Fruit fly (Drosophila melanogaster) whole organism, embryonic: ENCODE data around the gene stwl.
A peak's percentile ranks its signal among the peaks of the same experiment; 100 is the strongest.

Source experiments
- CG11695 ChIP-seq: fragments of 200-800 bp; sonication (Bioruptor generic); IDR thresholded peaks from 3 replicates; pipeline ENCODE4 v1.3.6; 2022; ENCODE audit warnings: missing biosample characterization, missing genetic modification characterization
- CG12219 ChIP-seq: fragments of 200-800 bp; sonication (Bioruptor generic); optimal IDR thresholded peaks from 3 replicates; lab custom pipeline; 2018; ENCODE audit warnings: missing biosample characterization, mild to moderate bottlenecking, missing genetic modification characterization
- CG12236 ChIP-seq: fragments of 200-800 bp; sonication (Bioruptor generic); optimal IDR thresholded peaks from 2 replicates; lab custom pipeline; 2016; ENCODE audit warnings: missing biosample characterization, missing genetic modification characterization
- CG13287 ChIP-seq: fragments of 200-800 bp; sonication (Bioruptor generic); IDR thresholded peaks from 2 replicates; pipeline ENCODE4 v1.3.6; 2022; ENCODE audit warnings: missing biosample characterization, missing genetic modification characterization; ENCODE audit not compliant: partially characterized antibody
- CG14965 ChIP-seq: fragments of 200-800 bp; sonication (Bioruptor generic); optimal IDR thresholded peaks from 2 replicates; lab custom pipeline; 2016; ENCODE audit warnings: missing biosample characterization, missing genetic modification characterization, borderline replicate concordance
- CG15269 ChIP-seq: fragments of 200-800 bp; sonication (Bioruptor generic); optimal IDR thresholded peaks from 2 replicates; lab custom pipeline; 2018; ENCODE audit warnings: missing biosample characterization, mild to moderate bottlenecking, missing genetic modification characterization, moderate library complexity
- CG1603 ChIP-seq: fragments of 200-800 bp; sonication (Bioruptor generic); optimal IDR thresholded peaks from 2 replicates; lab custom pipeline; 2019; ENCODE audit warnings: missing biosample characterization, mild to moderate bottlenecking, missing genetic modification characterization, moderate library complexity
- CG2712 ChIP-seq: fragments of 200-800 bp; optimal IDR thresholded peaks from 3 replicates; lab custom pipeline; 2019; ENCODE audit warnings: missing biosample characterization, mild to moderate bottlenecking, missing genetic modification characterization, moderate library complexity
- CG31441 ChIP-seq: fragments of 200-800 bp; sonication (Bioruptor generic); IDR thresholded peaks from 2 replicates; pipeline ENCODE4 v1.3.6; 2022; ENCODE audit warnings: missing biosample characterization, missing genetic modification characterization
- CG3163 ChIP-seq: fragments of 200-800 bp; sonication (Bioruptor generic); optimal IDR thresholded peaks from 3 replicates; lab custom pipeline; 2016; ENCODE audit warnings: missing biosample characterization, missing genetic modification characterization
- CG42726 ChIP-seq: fragments of 200-800 bp; sonication (Bioruptor generic); IDR thresholded peaks from 2 replicates; pipeline ENCODE4 v1.3.6; 2022; ENCODE audit warnings: missing biosample characterization, missing genetic modification characterization; ENCODE audit not compliant: partially characterized antibody
- CG4424 ChIP-seq: fragments of 200-800 bp; sonication (Bioruptor generic); optimal IDR thresholded peaks from 3 replicates; lab custom pipeline; 2016; ENCODE audit warnings: missing biosample characterization, missing genetic modification characterization
- CG6765 ChIP-seq: fragments of 200-800 bp; sonication (Bioruptor generic); optimal IDR thresholded peaks from 3 replicates; lab custom pipeline; 2017; ENCODE audit warnings: missing biosample characterization, mild to moderate bottlenecking, missing genetic modification characterization
- CG7271 ChIP-seq: fragments of 200-800 bp; sonication (Bioruptor generic); optimal IDR thresholded peaks from 2 replicates; lab custom pipeline; 2018; ENCODE audit warnings: missing biosample characterization, mild to moderate bottlenecking, missing genetic modification characterization, moderate library complexity
- CG7556 ChIP-seq: fragments of 200-800 bp; sonication (Bioruptor generic); optimal IDR thresholded peaks from 2 replicates; lab custom pipeline; 2017; ENCODE audit warnings: missing biosample characterization, mild to moderate bottlenecking, missing genetic modification characterization
- CG7786 ChIP-seq: fragments of 200-800 bp; sonication (Bioruptor generic); optimal IDR thresholded peaks from 2 replicates; lab custom pipeline; 2016; ENCODE audit warnings: missing biosample characterization, missing genetic modification characterization
- CTCF ChIP-seq: fragments of 200-800 bp; sonication (Bioruptor generic); optimal IDR thresholded peaks from 2 replicates; lab custom pipeline; 2017; ENCODE audit warnings: missing biosample characterization, mild to moderate bottlenecking, missing genetic modification characterization, moderate library complexity
- Doc3 ChIP-seq: fragments of 200-800 bp; sonication (Bioruptor generic); IDR thresholded peaks from 3 replicates; pipeline ENCODE4 v1.3.6; 2022; ENCODE audit warnings: missing biosample characterization, missing genetic modification characterization; ENCODE audit not compliant: partially characterized antibody
- Ets65A ChIP-seq: fragments of 200-800 bp; sonication (Bioruptor generic); peaks from one replicate; lab custom pipeline; 2016; ENCODE audit warnings: missing biosample characterization, missing genetic modification characterization
- Fer1 ChIP-seq: fragments of 200-800 bp; sonication (Bioruptor generic); optimal IDR thresholded peaks from 2 replicates; lab custom pipeline; 2017; ENCODE audit warnings: missing biosample characterization, mild to moderate bottlenecking, missing genetic modification characterization
- Hsf ChIP-seq: fragments of 200-800 bp; sonication (Bioruptor generic); optimal IDR thresholded peaks from 3 replicates; lab custom pipeline; 2016; ENCODE audit warnings: missing biosample characterization, missing genetic modification characterization
- Kr ChIP-seq: fragments of 200-800 bp; sonication (Bioruptor generic); optimal IDR thresholded peaks from 2 replicates; lab custom pipeline; 2017; ENCODE audit warnings: missing biosample characterization, mild to moderate bottlenecking, missing genetic modification characterization
- Lhr ChIP-seq: fragments of 200-800 bp; sonication (Bioruptor generic); optimal IDR thresholded peaks from 3 replicates; lab custom pipeline; 2017; ENCODE audit warnings: mild to moderate bottlenecking, missing biosample characterization, missing genetic modification reagents, missing genetic modification characterization
- Meics ChIP-seq: fragments of 200-800 bp; sonication (Bioruptor generic); optimal IDR thresholded peaks from 2 replicates; lab custom pipeline; 2017; ENCODE audit warnings: missing biosample characterization, mild to moderate bottlenecking, missing genetic modification characterization
- Mes4 ChIP-seq: fragments of 200-800 bp; sonication (Bioruptor generic); optimal IDR thresholded peaks from 2 replicates; lab custom pipeline; 2016; ENCODE audit warnings: missing biosample characterization, missing genetic modification characterization
- Oli ChIP-seq: fragments of 200-800 bp; sonication (Bioruptor generic); optimal IDR thresholded peaks from 2 replicates; lab custom pipeline; 2018; ENCODE audit warnings: missing biosample characterization, mild to moderate bottlenecking, missing genetic modification characterization, moderate library complexity
- Pdp1 ChIP-seq, 2 experiments: fragments of 200-800 bp; sonication (Bioruptor generic); optimal IDR thresholded peaks; 3 replicates each; lab custom pipeline; 2016; ENCODE audit warnings: missing biosample characterization in 2 of 2, missing genetic modification characterization in 2 of 2, mild to moderate bottlenecking in 1 of 2, moderate library complexity in 1 of 2
- Six4 ChIP-seq: fragments of 200-800 bp; sonication (Bioruptor generic); optimal IDR thresholded peaks from 2 replicates; lab custom pipeline; 2016; ENCODE audit warnings: missing biosample characterization, missing genetic modification characterization
- Spps ChIP-seq: fragments of 200-800 bp; sonication (Bioruptor generic); optimal IDR thresholded peaks from 2 replicates; lab custom pipeline; 2018; ENCODE audit warnings: missing biosample characterization, mild to moderate bottlenecking, missing genetic modification characterization
- Ssrp ChIP-seq: fragments of 200-800 bp; sonication (Bioruptor generic); optimal IDR thresholded peaks from 2 replicates; lab custom pipeline; 2018; ENCODE audit warnings: missing biosample characterization, mild to moderate bottlenecking, missing genetic modification characterization, moderate library complexity
- Xrp1 ChIP-seq: fragments of 200-800 bp; sonication (Bioruptor generic); IDR thresholded peaks from 2 replicates; pipeline ENCODE4 v1.3.6; 2022; ENCODE audit warnings: missing biosample characterization, missing genetic modification characterization
- ara ChIP-seq: fragments of 200-800 bp; sonication (Bioruptor generic); IDR thresholded peaks from 2 replicates; pipeline ENCODE4 v1.3.6; 2022; ENCODE audit warnings: missing biosample characterization, missing genetic modification characterization
- corto ChIP-seq: fragments of 200-800 bp; sonication (Bioruptor generic); optimal IDR thresholded peaks from 2 replicates; lab custom pipeline; 2016; ENCODE audit warnings: missing biosample characterization, mild to moderate bottlenecking, missing genetic modification characterization, moderate library complexity
- dm ChIP-seq: fragments of 200-800 bp; sonication (Bioruptor generic); optimal IDR thresholded peaks from 3 replicates; lab custom pipeline; 2016; ENCODE audit warnings: missing biosample characterization, missing genetic modification characterization
- grn ChIP-seq: fragments of 200-800 bp; sonication (Bioruptor generic); optimal IDR thresholded peaks from 3 replicates; lab custom pipeline; 2017; ENCODE audit warnings: missing biosample characterization, missing genetic modification characterization
- jing ChIP-seq: fragments of 200-800 bp; sonication (Bioruptor generic); optimal IDR thresholded peaks from 2 replicates; lab custom pipeline; 2018; ENCODE audit warnings: missing biosample characterization, mild to moderate bottlenecking, missing genetic modification characterization
- kni ChIP-seq: fragments of 200-800 bp; sonication (Bioruptor generic); optimal IDR thresholded peaks from 3 replicates; lab custom pipeline; 2017; ENCODE audit warnings: mild to moderate bottlenecking, missing biosample characterization, missing genetic modification reagents, missing genetic modification characterization
- nmo ChIP-seq: fragments of 200-800 bp; sonication (Bioruptor generic); optimal IDR thresholded peaks from 2 replicates; lab custom pipeline; 2018; ENCODE audit warnings: missing biosample characterization, mild to moderate bottlenecking, missing genetic modification characterization, moderate library complexity
- nom ChIP-seq: fragments of 200-800 bp; sonication (Bioruptor generic); optimal IDR thresholded peaks from 2 replicates; lab custom pipeline; 2017; ENCODE audit warnings: missing biosample characterization, missing genetic modification characterization, mild to moderate bottlenecking, moderate library complexity, missing genetic modification reagents
- pfk ChIP-seq: fragments of 200-800 bp; sonication (Bioruptor generic); optimal IDR thresholded peaks from 2 replicates; lab custom pipeline; 2018; ENCODE audit warnings: missing biosample characterization, mild to moderate bottlenecking, missing genetic modification characterization, moderate library complexity
- pzg ChIP-seq: fragments of 200-800 bp; sonication (Bioruptor generic); optimal IDR thresholded peaks from 3 replicates; lab custom pipeline; 2018; ENCODE audit warnings: missing biosample characterization, mild to moderate bottlenecking, missing genetic modification characterization, moderate library complexity
- slp2 ChIP-seq: fragments of 200-800 bp; sonication (Bioruptor generic); optimal IDR thresholded peaks from 2 replicates; lab custom pipeline; 2016; ENCODE audit warnings: missing biosample characterization, missing genetic modification characterization
- sqz ChIP-seq: fragments of 200-800 bp; sonication (Bioruptor generic); optimal IDR thresholded peaks from 3 replicates; lab custom pipeline; 2018; ENCODE audit warnings: missing biosample characterization, mild to moderate bottlenecking, missing genetic modification characterization
- stwl ChIP-seq: fragments of 200-800 bp; sonication (Bioruptor generic); optimal IDR thresholded peaks from 3 replicates; lab custom pipeline; 2018; ENCODE audit warnings: missing biosample characterization, mild to moderate bottlenecking, missing genetic modification characterization, moderate library complexity
- tio ChIP-seq: fragments of 200-800 bp; sonication (Bioruptor generic); optimal IDR thresholded peaks from 2 replicates; lab custom pipeline; 2017; ENCODE audit warnings: missing biosample characterization, missing genetic modification characterization, inconsistent platforms
- tll ChIP-seq, 2 experiments: fragments of 200-800 bp in 1 of 2; fragments of >200 bp in 1 of 2; sonication (Bioruptor generic) in 1 of 2; optimal IDR thresholded peaks; 2 replicates each; lab custom pipeline; 2017 to 2019; ENCODE audit warnings: missing biosample characterization in 2 of 2, missing genetic modification characterization in 2 of 2, mild to moderate bottlenecking in 1 of 2, moderate library complexity in 1 of 2
- wek ChIP-seq: fragments of 200-800 bp; sonication (Bioruptor generic); optimal IDR thresholded peaks from 3 replicates; lab custom pipeline; 2018; ENCODE audit warnings: missing biosample characterization, mild to moderate bottlenecking, missing genetic modification characterization, moderate library complexity
- wor ChIP-seq: fragments of 200-800 bp; sonication (Bioruptor generic); IDR thresholded peaks from 2 replicates; pipeline ENCODE4 v1.3.6; 2022; ENCODE audit warnings: missing biosample characterization, missing genetic modification characterization

stwl gene

dm6 chr3L:14366124-14366523, 43.6 kb downstream of the stwl start (continued):
- no peak for TF ChIP-seq Doc3 (GFP tag; lab: Robert Waterston, UW)
- TF ChIP-seq Lhr, result peak; percentile 60
- TF ChIP-seq sqz (GFP tag; lab: Kevin White, UChicago), result peak; percentile 83

dm6 chr3L:14365440-14365839, 44.3 kb downstream of the stwl start:
- TF ChIP-seq CG3163 (no peak), Hsf (GFP tag; lab: Kevin White, UChicago) (no peak), tll (GFP tag; optimal IDR thresholded peaks at IDR 0.05; lab: Kevin White, UChicago) (no peak), stwl (tag; lab: Kevin White, UChicago) (peak; percentile 7), CTCF (peak; percentile 83), Ets65A (peak; percentile 45)

- no peak for TF ChIP-seq CG12219 (GFP tag; lab: Kevin White, UChicago)
- TF ChIP-seq CG7271, result no peak
- no peak for TF ChIP-seq CG6765 (GFP tag; lab: Kevin White, UChicago)
- TF ChIP-seq Oli (tag; lab: Kevin White, UChicago), result peak; percentile 45
- TF ChIP-seq CG2712 (tag; lab: Kevin White, UChicago), result peak; percentile 73
- TF ChIP-seq CG14965 (GFP tag; lab: Kevin White, UChicago), result no peak
- TF ChIP-seq slp2, result peak; percentile 21
- no peak for TF ChIP-seq wor (GFP tag; lab: Robert Waterston, UW)
- TF ChIP-seq dm (GFP tag; lab: Kevin White, UChicago), result no peak
- peak; percentile 9 for TF ChIP-seq Spps
- TF ChIP-seq pzg (GFP tag; lab: Kevin White, UChicago), result no peak
- TF ChIP-seq tio (GFP tag; lab: Kevin White, UChicago), result peak; percentile 71
- TF ChIP-seq Ssrp (tag; lab: Kevin White, UChicago), result peak; percentile 42
- TF ChIP-seq jing (GFP tag; lab: Kevin White, UChicago), result no peak
- peak; percentile 26 for TF ChIP-seq Kr
- TF ChIP-seq CG12236 (GFP tag; lab: Kevin White, UChicago), result peak; percentile 29
- TF ChIP-seq wek (GFP tag; lab: Kevin White, UChicago), result no peak
- TF ChIP-seq CG1603 (tag; lab: Kevin White, UChicago), result peak; percentile 30
- no peak for TF ChIP-seq CG42726 (GFP tag; lab: Robert Waterston, UW)
- peak; percentile 80 for TF ChIP-seq corto (GFP tag; lab: Kevin White, UChicago)
- no peak for TF ChIP-seq kni (GFP tag; lab: Kevin White, UChicago)
- no peak for TF ChIP-seq grn (GFP tag; lab: Kevin White, UChicago)
- TF ChIP-seq CG13287 (GFP tag; lab: Robert Waterston, UW), result no peak
- no peak for TF ChIP-seq Fer1 (GFP tag; lab: Kevin White, UChicago)
- TF ChIP-seq nmo (GFP tag; lab: Kevin White, UChicago), result peak; percentile 23
- TF ChIP-seq Xrp1, result peak; percentile 83
- TF ChIP-seq ara (GFP tag; lab: Robert Waterston, UW), result peak; percentile 22; the same call in 1 of the 2 replicates
- no peak for TF ChIP-seq Six4 (GFP tag; lab: Kevin White, UChicago)
- 0 out of 3 replicates have a peak, but pooled peaks have one; percentile 29 for TF ChIP-seq CG11695 (GFP tag; lab: Robert Waterston, UW)
- TF ChIP-seq Meics, result no peak
- TF ChIP-seq Pdp1 (GFP tag; optimal IDR thresholded peaks at IDR 0.05; lab: Kevin White, UChicago), result peak; percentile 37 to 43
- TF ChIP-seq Mes4 (GFP tag; lab: Kevin White, UChicago), result peak; percentile 22
- no peak for TF ChIP-seq pfk
- peak; percentile 64 for TF ChIP-seq nom (GFP tag; lab: Kevin White, UChicago)
- TF ChIP-seq CG7786 (GFP tag; lab: Kevin White, UChicago), result peak; percentile 32
- TF ChIP-seq CG4424 (GFP tag; lab: Kevin White, UChicago), result peak; percentile 20
- TF ChIP-seq CG15269 (tag; lab: Kevin White, UChicago), result no peak
- peak; percentile 42; the same call in 1 of the 2 replicates for TF ChIP-seq CG31441 (GFP tag; lab: Robert Waterston, UW)
- peak; percentile 31 for TF ChIP-seq CG7556 (GFP tag; lab: Kevin White, UChicago)
These were observed 45.0 kb downstream of the stwl start for dm6 chr3L:14364701-14365100.
